Worm (Caenorhabditis elegans) whole organism, dauer: ENCODE measurements around the gene upp-1.
"Not testable (repeated sequence)": the region's sequence is repeated elsewhere in the genome, so short reads cannot be mapped to it uniquely, and the experiment has no call there.

ENCODE experiments used
- unc-62 ChIP-seq: sonication (generic microtip); optimal IDR thresholded peaks from 2 replicates; lab custom pipeline; 2017; ENCODE audit warnings: missing biosample characterization, missing genetic modification reagents, missing genetic modification characterization

Gene upp-1

ce11 chrIII:7621355-7621754, 21.5 kb downstream of the upp-1 start:
- no peak for TF ChIP-seq unc-62 (GFP tag; lab: Kevin White, UChicago)

ce11 chrIII:7619846-7620245, 23.1 kb downstream of the upp-1 start:
- TF ChIP-seq unc-62 (GFP tag; lab: Kevin White, UChicago) = no peak

- TF ChIP-seq unc-62 (GFP tag; lab: Kevin White, UChicago) = no peak
These were observed 24.6 kb downstream of the upp-1 start for ce11 chrIII:7618294-7618693.

- no peak for TF ChIP-seq unc-62 (GFP tag; lab: Kevin White, UChicago)
These were observed 26.7 kb downstream of the upp-1 start, which contains the start of gene T04A6.1 for ce11 chrIII:7616228-7616627. T04A6.1 (plus strand) TSS chrIII:7616528.

ce11 chrIII:7614530-7614929, 28.4 kb downstream of the upp-1 start, which contains the start of gene T04A6.2:
T04A6.2 (plus strand) TSS chrIII:7614830.
- no peak for TF ChIP-seq unc-62 (GFP tag; lab: Kevin White, UChicago)

ce11 chrIII:7609168-7609567, 33.7 kb downstream of the upp-1 start, which contains the start of gene nsph-4.3:
nsph-4.3 (minus strand) TSS chrIII:7609268.
- TF ChIP-seq unc-62 (GFP tag; lab: Kevin White, UChicago) = no peak

ce11 chrIII:7608223-7608622, 34.7 kb downstream of the upp-1 start, which contains the start of gene T04A6.3:
T04A6.3 (minus strand) TSS chrIII:7608323.
- TF ChIP-seq unc-62 (GFP tag; lab: Kevin White, UChicago) = no peak

ce11 chrIII:7594482-7594881, 48.4 kb downstream of the upp-1 start, which contains the start of gene Y80D4G.2:
Y80D4G.2 (minus strand) TSS chrIII:7594582.
- not testable (repeated sequence) for TF ChIP-seq unc-62 (GFP tag; lab: Kevin White, UChicago)

- TF ChIP-seq unc-62 (GFP tag; lab: Kevin White, UChicago) = no peak
These were observed 49.5 kb downstream of the upp-1 start, which contains the start of gene R13A5.11 for ce11 chrIII:7593285-7593928. R13A5.11 (minus strand) TSS chrIII:7593335.
